Worm (Caenorhabditis elegans): ENCODE measurements around the gene F17C11.6.

The F17C11.6 gene

ce11 chrV:11004094-11004493 lies 49.2 kb downstream of the F17C11.6 start:
- no peak for TF ChIP-seq ceh-9 (tag; optimal IDR thresholded peaks at IDR 0.05)
- no peak for TF ChIP-seq ztf-4 (tag; optimal IDR thresholded peaks at IDR 0.05)
- TF ChIP-seq nhr-25 (tag; optimal IDR thresholded peaks at IDR 0.05), result no peak
- no peak for TF ChIP-seq ceh-28 (tag; optimal IDR thresholded peaks at IDR 0.05)
- no peak for TF ChIP-seq sea-2 (GFP tag; optimal IDR thresholded peaks at IDR 0.05)
- no peak for TF ChIP-seq hmg-11 (tag; optimal IDR thresholded peaks at IDR 0.05)
- no peak for TF ChIP-seq fos-1 (tag; optimal IDR thresholded peaks at IDR 0.05)
- no peak for TF ChIP-seq elt-3 (tag; optimal IDR thresholded peaks at IDR 0.05)
- TF ChIP-seq aly-2 (tag; optimal IDR thresholded peaks at IDR 0.05), result no peak
- no peak for TF ChIP-seq elt-1 (tag; optimal IDR thresholded peaks at IDR 0.05)
- no peak for TF ChIP-seq nhr-23 (tag; optimal IDR thresholded peaks at IDR 0.05)
- no peak for TF ChIP-seq elt-2 (tag; optimal IDR thresholded peaks at IDR 0.05)
- TF ChIP-seq unc-62 (GFP tag; optimal IDR thresholded peaks at IDR 0.05), result no peak
- no peak for TF ChIP-seq fkh-2 (tag; optimal IDR thresholded peaks at IDR 0.05)
- no peak for TF ChIP-seq nhr-237 (tag; optimal IDR thresholded peaks at IDR 0.05)
- no peak for TF ChIP-seq fkh-10 (GFP tag; optimal IDR thresholded peaks at IDR 0.05)
- TF ChIP-seq jun-1 (tag; optimal IDR thresholded peaks at IDR 0.05), result no peak
